Fruit fly (Drosophila melanogaster) whole organism, wandering third instar larva: Measurements from ENCODE around the gene Tmem43.

ENCODE experiments used
- CrebA ChIP-seq: fragments of 200-800 bp; sonication (Bioruptor generic); optimal IDR thresholded peaks from 2 replicates; lab custom pipeline; 2016; ENCODE audit warnings: missing biosample characterization, mild to moderate bottlenecking, missing genetic modification characterization, borderline replicate concordance
- Hnf4 ChIP-seq: fragments of 200-800 bp; sonication (Bioruptor generic); optimal IDR thresholded peaks from 2 replicates; lab custom pipeline; 2016; ENCODE audit warnings: missing biosample characterization, mild to moderate bottlenecking, missing genetic modification characterization
- Mio ChIP-seq: sonication (Bioruptor generic); optimal IDR thresholded peaks from 2 replicates; lab custom pipeline; 2016; ENCODE audit warnings: missing biosample characterization, missing genetic modification characterization
- N ChIP-seq: fragments of >200 bp; optimal IDR thresholded peaks from 2 replicates; lab custom pipeline; 2018; ENCODE audit warnings: missing biosample characterization, missing external identifiers, missing genetic modification characterization
- OdsH ChIP-seq: fragments of 200-800 bp; sonication (Bioruptor generic); optimal IDR thresholded peaks from 2 replicates; lab custom pipeline; 2016; ENCODE audit warnings: missing biosample characterization, mild to moderate bottlenecking, missing genetic modification characterization
- Vsx2 ChIP-seq: fragments of 200-300, 225-300 bp; sonication (Bioruptor generic); optimal IDR thresholded peaks from 2 replicates; lab custom pipeline; 2018; ENCODE audit warnings: missing biosample characterization, missing genetic modification characterization; ENCODE audit not compliant: partially characterized antibody
- br ChIP-seq: fragments of 200-800 bp; sonication (Bioruptor generic); optimal IDR thresholded peaks from 2 replicates; lab custom pipeline; 2016; ENCODE audit warnings: missing biosample characterization, missing genetic modification characterization
- dsf ChIP-seq: sonication (Bioruptor generic); optimal IDR thresholded peaks from 2 replicates; lab custom pipeline; 2016; ENCODE audit warnings: missing biosample characterization, missing genetic modification characterization, borderline replicate concordance
- jim ChIP-seq: fragments of 175-275, 200-325 bp; sonication (Bioruptor generic); optimal IDR thresholded peaks from 2 replicates; lab custom pipeline; 2016; ENCODE audit warnings: missing biosample characterization, mild to moderate bottlenecking, missing genetic modification characterization
- usp ChIP-seq: fragments of >200 bp; optimal IDR thresholded peaks from 2 replicates; lab custom pipeline; 2017; ENCODE audit warnings: missing biosample characterization, missing genetic modification characterization

- TF ChIP-seq Hnf4 (GFP tag; lab: Kevin White, UChicago) (no peak), CrebA (GFP tag; lab: Kevin White, UChicago) (no peak), Vsx2 (GFP tag; lab: Kevin White, UChicago) (no peak), OdsH (no peak), N (GFP tag; lab: Kevin White, UChicago) (no peak), Mio (GFP tag; lab: Kevin White, UChicago) (no peak), dsf (GFP tag; lab: Kevin White, UChicago) (no peak), br (GFP tag; lab: Kevin White, UChicago) (no peak), usp (GFP tag; lab: Kevin White, UChicago) (no peak), jim (no peak)
Measured at dm6 chr3L:7865094-7865746, 49.7 kb downstream of the Tmem43 start.
